Worm (Caenorhabditis elegans) whole organism, L1 larva: ENCODE measurements around the gene zyx-1.

ENCODE experiments used
- C34B4.2 ChIP-seq: sonication (generic microtip); optimal IDR thresholded peaks from 2 replicates; lab custom pipeline; 2017; ENCODE audit warnings: mild to moderate bottlenecking, missing genetic modification characterization, missing compliant biosample characterization
- Y116A8C.19 ChIP-seq: sonication (generic microtip); optimal IDR thresholded peaks from 2 replicates; lab custom pipeline; 2016; ENCODE audit warnings: missing compliant biosample characterization, missing genetic modification characterization, borderline replicate concordance
- aha-1 ChIP-seq: fragments of 150-350 bp; optimal IDR thresholded peaks from 2 replicates; lab custom pipeline; 2014; ENCODE audit warnings: missing biosample characterization, missing genetic modification characterization
- alr-1 ChIP-seq: fragments of 200-800 bp; sonication (Bioruptor generic); optimal IDR thresholded peaks from 2 replicates; lab custom pipeline; 2018; ENCODE audit warnings: borderline replicate concordance, mild to moderate bottlenecking, missing genetic modification characterization, missing compliant biosample characterization
- aly-2 ChIP-seq: fragments of 150-350 bp; optimal IDR thresholded peaks from 2 replicates; lab custom pipeline; 2014; ENCODE audit warnings: missing biosample characterization, missing genetic modification characterization
- ceh-63 ChIP-seq: fragments of 200-800 bp; sonication (Bioruptor generic); optimal IDR thresholded peaks from 2 replicates; lab custom pipeline; 2018; ENCODE audit warnings: mild to moderate bottlenecking, missing genetic modification characterization, missing compliant biosample characterization
- ceh-8 ChIP-seq: fragments of 200-800 bp; sonication (Bioruptor generic); optimal IDR thresholded peaks from 2 replicates; lab custom pipeline; 2018; ENCODE audit warnings: mild to moderate bottlenecking, missing genetic modification characterization, moderate library complexity, missing compliant biosample characterization
- ceh-82 ChIP-seq, 3 experiments: fragments of 150-350 bp in 1 of 3; sonication (generic microtip) in 2 of 3; optimal IDR thresholded peaks; 2 replicates each; lab custom pipeline; 2014 to 2017; ENCODE audit warnings: missing biosample characterization in 3 of 3, missing genetic modification characterization in 3 of 3
- ceh-88 ChIP-seq: fragments of 200-800 bp; sonication (Bioruptor generic); IDR thresholded peaks from 2 replicates; pipeline ENCODE4 v1.3.6; 2022; ENCODE audit warnings: missing genetic modification characterization, missing compliant biosample characterization
- ceh-90 ChIP-seq: sonication (generic microtip); optimal IDR thresholded peaks from 2 replicates; lab custom pipeline; 2016; ENCODE audit warnings: missing genetic modification characterization, missing compliant biosample characterization
- ces-1 ChIP-seq: fragments of 150-350 bp; optimal IDR thresholded peaks from 2 replicates; lab custom pipeline; 2014; ENCODE audit warnings: missing biosample characterization, missing genetic modification reagents, missing genetic modification characterization
- dpl-1 ChIP-seq, 3 experiments: fragments of 150-350 bp in 2 of 3; sonication (generic microtip) in 1 of 3; optimal IDR thresholded peaks; 2 replicates each; lab custom pipeline; 2014 to 2017; ENCODE audit warnings: missing biosample characterization in 3 of 3, missing genetic modification characterization in 3 of 3, missing genetic modification reagents in 3 of 3
- efl-1 ChIP-seq, 4 experiments: fragments of 150-350 bp; optimal IDR thresholded peaks in 3 of 4; peaks in 1 of 4; 1 replicate in 1 of 4; 2 replicates in 3 of 4; lab custom pipeline; 2014; ENCODE audit warnings: missing biosample characterization in 2 of 4, missing genetic modification characterization in 2 of 4, missing genetic modification reagents in 2 of 4
- egl-27 ChIP-seq, 2 experiments: fragments of 150-350 bp in 1 of 2; sonication (generic microtip); optimal IDR thresholded peaks; 3 replicates each; lab custom pipeline; 2017 to 2018; ENCODE audit warnings: missing biosample characterization in 2 of 2, missing genetic modification characterization in 2 of 2, missing genetic modification reagents in 2 of 2
- elt-2 ChIP-seq: sonication (generic microtip); optimal IDR thresholded peaks from 2 replicates; lab custom pipeline; 2016; ENCODE audit warnings: missing genetic modification characterization, mild to moderate bottlenecking, inconsistent platforms, missing compliant biosample characterization, missing genetic modification reagents
- fkh-10 ChIP-seq: sonication (generic microtip); optimal IDR thresholded peaks from 2 replicates; lab custom pipeline; 2017; ENCODE audit warnings: missing biosample characterization, missing genetic modification reagents, missing genetic modification characterization
- fkh-4 ChIP-seq: sonication (generic microtip); optimal IDR thresholded peaks from 2 replicates; lab custom pipeline; 2016; ENCODE audit warnings: missing compliant biosample characterization, missing genetic modification characterization, borderline replicate concordance
- fkh-8 ChIP-seq: sonication (generic microtip); optimal IDR thresholded peaks from 2 replicates; lab custom pipeline; 2016; ENCODE audit warnings: mild to moderate bottlenecking, missing genetic modification characterization, missing compliant biosample characterization
- fos-1 ChIP-seq: fragments of 150-350 bp; optimal IDR thresholded peaks from 2 replicates; lab custom pipeline; 2014; ENCODE audit warnings: missing biosample characterization, missing genetic modification characterization
- grh-1 ChIP-seq: fragments of 200-800 bp; sonication (Bioruptor generic); IDR thresholded peaks from 2 replicates; pipeline ENCODE4 v1.3.6; 2022; ENCODE audit warnings: missing genetic modification reagents, missing genetic modification characterization, missing compliant biosample characterization
- hlh-17 ChIP-seq: fragments of 200-800 bp; sonication (Bioruptor generic); optimal IDR thresholded peaks from 2 replicates; lab custom pipeline; 2018; ENCODE audit warnings: missing genetic modification characterization, mild to moderate bottlenecking, missing compliant biosample characterization, moderate library complexity, borderline replicate concordance
- hpl-2 ChIP-seq: fragments of 150-350 bp; optimal IDR thresholded peaks from 2 replicates; lab custom pipeline; 2014; ENCODE audit warnings: missing biosample characterization, missing genetic modification reagents, missing genetic modification characterization
- jun-1 ChIP-seq: fragments of 150-350 bp; optimal IDR thresholded peaks from 2 replicates; lab custom pipeline; 2014; ENCODE audit warnings: missing biosample characterization, missing genetic modification reagents, missing genetic modification characterization
- lin-14 ChIP-seq: fragments of 200-800 bp; sonication (Bioruptor generic); optimal IDR thresholded peaks from 2 replicates; lab custom pipeline; 2018; ENCODE audit warnings: mild to moderate bottlenecking, missing genetic modification characterization, moderate library complexity, missing compliant biosample characterization
- lin-39 ChIP-seq: fragments of 150-350 bp; optimal IDR thresholded peaks from 2 replicates; lab custom pipeline; 2014; ENCODE audit warnings: missing biosample characterization, missing genetic modification reagents, missing genetic modification characterization
- lir-3 ChIP-seq: sonication (generic microtip); optimal IDR thresholded peaks from 2 replicates; lab custom pipeline; 2016; ENCODE audit warnings: mild to moderate bottlenecking, missing genetic modification characterization, moderate library complexity, missing compliant biosample characterization; ENCODE audit not compliant: poor library complexity
- mef-2 ChIP-seq: fragments of 150-350 bp; optimal IDR thresholded peaks from 2 replicates; lab custom pipeline; 2014; ENCODE audit warnings: missing biosample characterization, missing genetic modification characterization
- mep-1 ChIP-seq: fragments of 150-350 bp; optimal IDR thresholded peaks from 2 replicates; lab custom pipeline; 2014; ENCODE audit warnings: missing biosample characterization, missing genetic modification characterization
- nhr-12 ChIP-seq: sonication (generic microtip); optimal IDR thresholded peaks from 2 replicates; lab custom pipeline; 2017; ENCODE audit warnings: missing biosample characterization, missing genetic modification characterization
- nhr-19 ChIP-seq: fragments of 200-800 bp; sonication (Bioruptor generic); conservative IDR thresholded peaks from 2 replicates; pipeline ENCODE4 v1.3.6; 2022; ENCODE audit warnings: missing genetic modification characterization, missing compliant biosample characterization
- nhr-20 ChIP-seq: sonication (generic microtip); optimal IDR thresholded peaks from 2 replicates; lab custom pipeline; 2016; ENCODE audit warnings: mild to moderate bottlenecking, missing genetic modification characterization, missing compliant biosample characterization
- nhr-237 ChIP-seq: fragments of 150-350 bp; optimal IDR thresholded peaks from 2 replicates; lab custom pipeline; 2014; ENCODE audit warnings: missing biosample characterization, missing genetic modification characterization
- nhr-28 ChIP-seq: fragments of 150-350 bp; optimal IDR thresholded peaks from 2 replicates; lab custom pipeline; 2014; ENCODE audit warnings: missing biosample characterization, missing genetic modification characterization
- nhr-47 ChIP-seq: sonication (generic microtip); optimal IDR thresholded peaks from 2 replicates; lab custom pipeline; 2016; ENCODE audit warnings: mild to moderate bottlenecking, missing genetic modification characterization, moderate library complexity, missing compliant biosample characterization
- nhr-71 ChIP-seq: sonication (generic microtip); optimal IDR thresholded peaks from 2 replicates; lab custom pipeline; 2016; ENCODE audit warnings: mild to moderate bottlenecking, missing genetic modification characterization, moderate library complexity, missing compliant biosample characterization
- nhr-84 ChIP-seq: sonication (generic microtip); optimal IDR thresholded peaks from 2 replicates; lab custom pipeline; 2017; ENCODE audit warnings: missing biosample characterization, missing genetic modification characterization
- pax-3 ChIP-seq: fragments of 200-800 bp; sonication (Bioruptor generic); optimal IDR thresholded peaks from 2 replicates; lab custom pipeline; 2018; ENCODE audit warnings: mild to moderate bottlenecking, missing genetic modification characterization, moderate library complexity, missing compliant biosample characterization
- rnt-1 ChIP-seq: sonication (generic microtip); optimal IDR thresholded peaks from 2 replicates; lab custom pipeline; 2016; ENCODE audit warnings: mild to moderate bottlenecking, missing genetic modification characterization, moderate library complexity, missing compliant biosample characterization
- snu-23 ChIP-seq: sonication (generic microtip); optimal IDR thresholded peaks from 2 replicates; lab custom pipeline; 2016; ENCODE audit warnings: missing genetic modification characterization, missing compliant biosample characterization
- sox-4 ChIP-seq: sonication (generic microtip); optimal IDR thresholded peaks from 2 replicates; lab custom pipeline; 2016; ENCODE audit warnings: missing genetic modification characterization, missing compliant biosample characterization
- sptf-1 ChIP-seq: fragments of 150-350 bp; optimal IDR thresholded peaks from 2 replicates; lab custom pipeline; 2014; ENCODE audit warnings: missing biosample characterization, missing genetic modification characterization
- sup-37 ChIP-seq: fragments of 200-800 bp; sonication (Bioruptor generic); optimal IDR thresholded peaks from 2 replicates; lab custom pipeline; 2018; ENCODE audit warnings: mild to moderate bottlenecking, missing genetic modification characterization, missing compliant biosample characterization
- tbx-2 ChIP-seq: sonication (generic microtip); optimal IDR thresholded peaks from 2 replicates; lab custom pipeline; 2016; ENCODE audit warnings: missing genetic modification characterization, missing compliant biosample characterization
- tlp-1 ChIP-seq: fragments of 150-350 bp; optimal IDR thresholded peaks from 2 replicates; lab custom pipeline; 2014; ENCODE audit warnings: missing biosample characterization, missing genetic modification characterization
- unc-30 ChIP-seq: sonication (generic microtip); optimal IDR thresholded peaks from 2 replicates; lab custom pipeline; 2017; ENCODE audit warnings: missing biosample characterization, missing genetic modification characterization
- unc-62 ChIP-seq: fragments of 150-350 bp; optimal IDR thresholded peaks from 2 replicates; lab custom pipeline; 2014; ENCODE audit warnings: missing biosample characterization, missing genetic modification reagents, missing genetic modification characterization
- unc-86 ChIP-seq: sonication (generic microtip); optimal IDR thresholded peaks from 2 replicates; lab custom pipeline; 2016; ENCODE audit warnings: missing genetic modification characterization, missing compliant biosample characterization
- unc-98 ChIP-seq: fragments of 200-800 bp; sonication (Bioruptor generic); IDR thresholded peaks from 2 replicates; pipeline ENCODE4 v1.3.6; 2022; ENCODE audit warnings: missing genetic modification characterization, missing compliant biosample characterization
- vab-15 ChIP-seq: sonication (generic microtip); optimal IDR thresholded peaks from 2 replicates; lab custom pipeline; 2017; ENCODE audit warnings: missing genotype, mild to moderate bottlenecking, missing genetic modification characterization, missing compliant biosample characterization
- xbp-1 ChIP-seq: sonication (generic microtip); optimal IDR thresholded peaks from 2 replicates; lab custom pipeline; 2016; ENCODE audit warnings: missing genetic modification characterization, missing compliant biosample characterization
- zip-4 ChIP-seq: fragments of 200-800 bp; sonication (Bioruptor generic); optimal IDR thresholded peaks from 2 replicates; lab custom pipeline; 2018; ENCODE audit warnings: mild to moderate bottlenecking, missing genetic modification characterization, moderate library complexity, missing compliant biosample characterization
- ztf-4 ChIP-seq: fragments of 150-350 bp; optimal IDR thresholded peaks from 2 replicates; lab custom pipeline; 2014; ENCODE audit warnings: missing biosample characterization, missing genetic modification characterization

Gene zyx-1

DNA sequence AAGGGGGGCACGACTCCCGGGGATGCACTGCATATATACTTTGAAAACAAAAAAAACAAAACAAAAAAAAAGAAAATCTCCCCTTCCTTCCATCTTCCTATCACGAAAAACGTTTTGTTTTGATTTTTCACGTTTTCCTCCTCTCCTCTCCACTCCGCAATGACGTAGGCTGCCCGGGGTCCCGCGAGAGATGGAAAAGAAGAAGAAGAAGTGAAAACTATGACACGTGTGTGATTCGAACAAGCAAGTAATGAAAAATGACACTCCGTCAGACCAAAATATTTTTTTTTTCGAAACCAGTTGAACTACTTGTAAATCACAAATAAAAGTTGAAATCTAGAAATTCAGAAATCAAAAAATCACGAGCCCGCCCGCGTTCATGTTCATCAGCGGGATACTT, 8.5 kb downstream of the zyx-1 start (continued):
- TF ChIP-seq unc-30 (tag; lab: Kevin White, UChicago) (no peak), unc-62 (GFP tag; lab: Kevin White, UChicago) (no peak), pax-3 (tag; lab: Kevin White, UChicago) (no peak), mef-2 (no peak), sup-37 (GFP tag; lab: Kevin White, UChicago) (no peak), nhr-19 (GFP tag; lab: Robert Waterston, UW) (0 out of 2 replicates have a peak, but pooled peaks have one; percentile 13), egl-27 (tag; optimal IDR thresholded peaks at IDR 0.05; lab: Kevin White, UChicago) (no peak), nhr-71 (peak; percentile 70), hpl-2 (GFP tag; lab: Kevin White, UChicago) (no peak), ceh-90 (tag; lab: Kevin White, UChicago) (no peak), lin-39 (tag; lab: Kevin White, UChicago) (peak; percentile 45), tlp-1 (no peak), C34B4.2 (no peak), nhr-12 (tag; lab: Kevin White, UChicago) (no peak), grh-1 (GFP tag; lab: Robert Waterston, UW) (no peak), ceh-8 (GFP tag; lab: Kevin White, UChicago) (no peak), ztf-4 (tag; lab: Kevin White, UChicago) (no peak), ceh-82 (tag; optimal IDR thresholded peaks at IDR 0.05; lab: Kevin White, UChicago) (no peak), fkh-8 (tag; lab: Kevin White, UChicago) (no peak), efl-1 (optimal IDR thresholded peaks at IDR 0.05; lab: Kevin White, UChicago) (peak in 1 of 2 experiments; percentile 15), efl-1 (GFP tag; optimal IDR thresholded peaks at IDR 0.05 in 1 of 2; lab: Kevin White, UChicago) (peak in 1 of 2 experiments; percentile 80), ceh-88 (GFP tag; lab: Robert Waterston, UW) (no peak), fkh-4 (no peak), fkh-10 (GFP tag; lab: Kevin White, UChicago) (no peak), unc-98 (GFP tag; lab: Robert Waterston, UW) (no peak), nhr-237 (tag; lab: Kevin White, UChicago) (no peak), lir-3 (tag; lab: Kevin White, UChicago) (no peak), unc-86 (tag; lab: Kevin White, UChicago) (no peak), mep-1 (tag; lab: Kevin White, UChicago) (no peak), nhr-20 (peak; percentile 4), sptf-1 (tag; lab: Kevin White, UChicago) (no peak), alr-1 (no peak), lin-14 (GFP tag; lab: Kevin White, UChicago) (peak; percentile 82), nhr-28 (no peak), fos-1 (no peak), rnt-1 (tag; lab: Kevin White, UChicago) (peak; percentile 56), vab-15 (peak; percentile 9), dpl-1 (GFP tag; optimal IDR thresholded peaks at IDR 0.05; lab: Kevin White, UChicago) (peak in 2 of 3 experiments; percentile 10 to 22), ces-1 (GFP tag; lab: Kevin White, UChicago) (no peak), jun-1 (no peak), nhr-84 (no peak), zip-4 (no peak), nhr-47 (tag; lab: Kevin White, UChicago) (no peak), Y116A8C.19 (tag; lab: Kevin White, UChicago) (no peak), hlh-17 (GFP tag; lab: Kevin White, UChicago) (no peak), elt-2 (no peak), xbp-1 (tag; lab: Kevin White, UChicago) (no peak), aly-2 (tag; lab: Kevin White, UChicago) (no peak), sox-4 (tag; lab: Kevin White, UChicago) (no peak), snu-23 (peak; percentile 47), ceh-63 (no peak), aha-1 (no peak), tbx-2 (no peak)
